Fruit fly (Drosophila melanogaster): ENCODE results near the gene tos.

Gene tos

dm6 chr2L:18714086-18714485, 32.2 kb upstream of the tos start (continued):
- TF ChIP-seq gcm (GFP tag; optimal IDR thresholded peaks at IDR 0.05) (no peak), CG4854 (GFP tag; optimal IDR thresholded peaks at IDR 0.05) (no peak), CG2889 (GFP tag; IDR thresholded peaks at IDR 0.05) (no peak), CG9437 (GFP tag; optimal IDR thresholded peaks at IDR 0.05) (no peak), Pdp1 (GFP tag; optimal IDR thresholded peaks at IDR 0.05) (peak in 1 of 2 experiments; percentile 6), Myb (GFP tag; optimal IDR thresholded peaks at IDR 0.05) (peak; percentile 58), pum (GFP tag; optimal IDR thresholded peaks at IDR 0.05) (no peak), Opbp (GFP tag; IDR thresholded peaks at IDR 0.05; ENCODE audit: partially characterized antibody) (no peak), rib (GFP tag; IDR thresholded peaks at IDR 0.05) (no peak), CG14710 (tag; optimal IDR thresholded peaks at IDR 0.05) (peak; percentile 5), sr (GFP tag; IDR thresholded peaks at IDR 0.05) (no peak), Deaf1 (tag; optimal IDR thresholded peaks at IDR 0.05) (no peak), CG2116 (GFP tag; optimal IDR thresholded peaks at IDR 0.05) (peak; percentile 8), CG6654 (GFP tag; optimal IDR thresholded peaks at IDR 0.05) (no peak), Ssrp (tag; optimal IDR thresholded peaks at IDR 0.05) (no peak), CTCF (GFP tag; optimal IDR thresholded peaks at IDR 0.05) (peak; percentile 82), CG10147 (GFP tag; optimal IDR thresholded peaks at IDR 0.05) (no peak), amos (GFP tag; IDR thresholded peaks at IDR 0.05; ENCODE audit: partially characterized antibody) (peak; percentile 60; the same call in 1 of the 2 replicates)

dm6 chr2L:18713686-18714085, 31.8 kb upstream of the tos start, which contains the start of gene Irk3:
Irk3 (minus strand) TSS chr2L:18713748.
- peak; percentile 74 for TF ChIP-seq Med (GFP tag)
- TF ChIP-seq CG1792 (GFP tag; optimal IDR thresholded peaks at IDR 0.05) = no peak
- peak; percentile 5 for TF ChIP-seq CG6813 (GFP tag; optimal IDR thresholded peaks at IDR 0.05)

dm6 chr2L:18708239-18708891, 26.5 kb upstream of the tos start, which contains the start of the genes Faf2 and Grip71:
Faf2 (minus strand) TSS chr2L:18708688.
Grip71 (plus strand) TSS chr2L:18708846.
- TF ChIP-seq lmd (GFP tag; IDR thresholded peaks at IDR 0.05) (peak; percentile 95), CG3281 (GFP tag; optimal IDR thresholded peaks at IDR 0.05) (peak; percentile 75), CG8478 (optimal IDR thresholded peaks at IDR 0.05) (peak; percentile 80), NFAT (GFP tag; IDR thresholded peaks at IDR 0.05) (peak; percentile 90), HLH54F (GFP tag; optimal IDR thresholded peaks at IDR 0.05) (peak; percentile 91), ranshi (GFP tag; IDR thresholded peaks at IDR 0.05) (peak; percentile 95), wor (GFP tag; IDR thresholded peaks at IDR 0.05) (peak; percentile 90), CG8388 (GFP tag; optimal IDR thresholded peaks at IDR 0.05) (peak; percentile 85), cwo (GFP tag; optimal IDR thresholded peaks at IDR 0.05) (peak; percentile 17), CG3065 (GFP tag; optimal IDR thresholded peaks at IDR 0.05) (peak; percentile 74), dpn (GFP tag; optimal IDR thresholded peaks at IDR 0.05) (peak; percentile 87 to 92), B-H1 (GFP tag; IDR thresholded peaks at IDR 0.05) (peak; percentile 94), CG11696 (GFP tag; IDR thresholded peaks at IDR 0.05) (peak; percentile 76), CG14667 (GFP tag; IDR thresholded peaks at IDR 0.05) (peak; percentile 95), Myb (GFP tag; optimal IDR thresholded peaks at IDR 0.05) (peak; percentile 66), so (GFP tag; IDR thresholded peaks at IDR 0.05) (peak; percentile 88), CG1024 (GFP tag; IDR thresholded peaks at IDR 0.05) (peak; percentile 89), dmrt11E (tag; optimal IDR thresholded peaks at IDR 0.05) (peak; percentile 92), CG5180 (GFP tag; optimal IDR thresholded peaks at IDR 0.05) (peak; percentile 36), lilli (GFP tag; optimal IDR thresholded peaks at IDR 0.05) (peak; percentile 96), Ssrp (tag; optimal IDR thresholded peaks at IDR 0.05) (peak; percentile 95), CG14965 (GFP tag; optimal IDR thresholded peaks at IDR 0.05; ENCODE audit: borderline replicate concordance) (no peak), CkIIα-i1 (GFP tag; IDR thresholded peaks at IDR 0.05) (peak; percentile 71; the same call in 1 of the 2 replicates), gce (GFP tag; IDR thresholded peaks at IDR 0.05) (peak; percentile 69; the same call in 1 of the 3 replicates), crc (GFP tag; optimal IDR thresholded peaks at IDR 0.05) (peak; percentile 38), row (GFP tag; IDR thresholded peaks at IDR 0.05) (peak; percentile 97), CG4282 (GFP tag; optimal IDR thresholded peaks at IDR 0.05) (peak; percentile 14), schlank (tag; optimal IDR thresholded peaks at IDR 0.05) (peak; percentile 44), her (GFP tag; optimal IDR thresholded peaks at IDR 0.05) (no peak), H15 (GFP tag; IDR thresholded peaks at IDR 0.05) (peak; percentile 94)

Measured in whole organism, embryonic.